Fruit fly (Drosophila melanogaster): ENCODE measurements around the gene CG42464.

- TF ChIP-seq Mnt (GFP tag; optimal IDR thresholded peaks at IDR 0.05) (no peak), cnc (optimal IDR thresholded peaks at IDR 0.05) (no peak), CG11617 (GFP tag; optimal IDR thresholded peaks at IDR 0.05) (no peak), tj (GFP tag; optimal IDR thresholded peaks at IDR 0.05) (no peak), CG7101 (tag; optimal IDR thresholded peaks at IDR 0.05) (no peak), CG33017 (tag; optimal IDR thresholded peaks at IDR 0.05) (no peak), kay (GFP tag; ENCODE audit: borderline replicate concordance) (no peak), Clk (GFP tag; optimal IDR thresholded peaks at IDR 0.05) (no peak), ovo (GFP tag; optimal IDR thresholded peaks at IDR 0.05) (no peak)
These were observed 1.7 kb downstream of the CG42464 start, which contains the start of gene CG42467 for dm6 chr2L:3700990-3701389.
